Worm (Caenorhabditis elegans): ENCODE data around the gene F11D11.6.

DNA sequence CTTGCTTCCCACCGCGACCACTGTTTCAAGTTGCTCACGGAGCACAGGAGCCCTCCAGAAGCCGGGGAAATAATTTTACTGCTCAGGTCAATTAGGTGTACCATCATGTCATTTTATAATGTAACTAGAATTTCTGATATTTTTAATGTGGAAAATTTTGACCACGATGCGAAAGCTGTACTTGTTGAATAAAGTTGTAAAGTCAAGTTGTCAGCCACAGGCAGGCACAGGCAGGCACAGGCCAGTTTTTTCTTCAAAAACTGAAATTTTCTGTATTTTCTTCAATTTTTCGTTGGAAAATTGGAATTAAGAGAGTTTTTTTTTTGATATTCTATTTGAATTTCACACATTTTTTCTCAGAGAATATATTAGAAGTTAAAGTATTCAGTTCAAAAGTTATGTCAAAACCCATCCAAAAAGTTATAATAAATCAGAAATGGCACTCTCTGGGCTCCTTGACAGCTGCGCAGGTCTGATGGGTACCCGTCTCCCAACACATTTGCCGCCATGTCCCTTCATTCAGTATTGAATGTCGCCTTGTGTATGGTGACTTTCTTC lies 46.8 kb downstream of the F11D11.6 start, which contains the start of gene Y17D7C.1:
- TF ChIP-seq pha-4 (tag; optimal IDR thresholded peaks at IDR 0.05) (no peak), cnd-1 (tag; optimal IDR thresholded peaks at IDR 0.05) (no peak), unc-120 (tag; optimal IDR thresholded peaks at IDR 0.05; ENCODE audit: poor library complexity, severe bottlenecking) (no peak), snpc-4 (tag; optimal IDR thresholded peaks at IDR 0.05) (no peak), ham-2 (GFP tag; optimal IDR thresholded peaks at IDR 0.05) (no peak), ztf-11 (tag; optimal IDR thresholded peaks at IDR 0.05) (no peak), lsy-2 (tag; optimal IDR thresholded peaks at IDR 0.05) (no peak), M03D4.4 (tag; optimal IDR thresholded peaks at IDR 0.05) (no peak), mep-1 (tag; optimal IDR thresholded peaks at IDR 0.05) (no peak), ceh-39 (tag; optimal IDR thresholded peaks at IDR 0.05) (no peak), blmp-1 (tag; optimal IDR thresholded peaks at IDR 0.05) (no peak), unc-62 (GFP tag; optimal IDR thresholded peaks at IDR 0.05) (no peak)
